Fruit fly (Drosophila melanogaster): ENCODE measurements around the gene Ir75b.
"Not testable (repeated sequence)": the region's sequence is repeated elsewhere in the genome, so short reads cannot be mapped to it uniquely, and the experiment has no call there.

The Ir75b gene

DNA sequence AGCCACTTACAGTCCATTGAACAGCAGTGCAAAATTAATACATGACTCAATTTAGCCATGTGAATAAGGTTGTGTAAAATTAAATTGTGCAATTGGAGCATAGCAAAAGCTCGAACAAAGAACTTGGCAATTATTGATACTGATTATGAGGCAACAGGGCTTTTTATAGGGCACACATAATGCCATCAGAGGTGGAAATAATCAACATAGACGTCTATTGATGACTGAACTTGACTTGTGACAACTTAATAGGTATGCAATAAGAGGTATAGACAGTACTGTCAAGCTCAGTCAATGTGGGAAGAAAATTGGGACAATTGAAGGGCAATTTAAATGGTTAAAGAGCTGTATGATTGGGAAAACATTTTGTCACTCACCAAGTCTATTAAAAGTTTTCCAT is at the start of gene Ir75b:
Gene Ir75b, minus strand, starts transcription at position 101 of the 400 bp plus-strand sequence.
- TF ChIP-seq Myc (optimal IDR thresholded peaks at IDR 0.05) (no peak), psq (optimal IDR thresholded peaks at IDR 0.05) (no peak), h (optimal IDR thresholded peaks at IDR 0.05) (no peak), ttk (optimal IDR thresholded peaks at IDR 0.05) (no peak), Sin3A (optimal IDR thresholded peaks at IDR 0.05) (no peak), insv (optimal IDR thresholded peaks at IDR 0.05) (no peak)

- not testable (repeated sequence) for TF ChIP-seq ttk, psq, insv (optimal IDR thresholded peaks at IDR 0.05)
Measured at dm6 chr3L:17858174-17858573, 38.2 kb upstream of the Ir75b start, which contains the start of gene CG34002. Gene CG34002, plus strand, starts transcription at chr3L:17858474.

dm6 chr3L:17856655-17857479 is 36.9 kb upstream of the Ir75b start, which contains the start of gene CG5535:
Gene CG5535, minus strand, starts transcription at chr3L:17856794.
- TF ChIP-seq Myc (optimal IDR thresholded peaks at IDR 0.05) (no peak), insv (optimal IDR thresholded peaks at IDR 0.05) (no peak)

- TF ChIP-seq insv (optimal IDR thresholded peaks at IDR 0.05), result no peak
- TF ChIP-seq Sin3A (optimal IDR thresholded peaks at IDR 0.05), result no peak
- TF ChIP-seq ttk (optimal IDR thresholded peaks at IDR 0.05), result no peak
- TF ChIP-seq h (optimal IDR thresholded peaks at IDR 0.05), result no peak
- no peak for TF ChIP-seq psq (optimal IDR thresholded peaks at IDR 0.05)
- TF ChIP-seq Myc (optimal IDR thresholded peaks at IDR 0.05), result no peak
Measured at dm6 chr3L:17849517-17849916, 29.5 kb upstream of the Ir75b start, which contains the start of gene TrpRS-m. Gene TrpRS-m, plus strand, starts transcription at chr3L:17849727.

DNA sequence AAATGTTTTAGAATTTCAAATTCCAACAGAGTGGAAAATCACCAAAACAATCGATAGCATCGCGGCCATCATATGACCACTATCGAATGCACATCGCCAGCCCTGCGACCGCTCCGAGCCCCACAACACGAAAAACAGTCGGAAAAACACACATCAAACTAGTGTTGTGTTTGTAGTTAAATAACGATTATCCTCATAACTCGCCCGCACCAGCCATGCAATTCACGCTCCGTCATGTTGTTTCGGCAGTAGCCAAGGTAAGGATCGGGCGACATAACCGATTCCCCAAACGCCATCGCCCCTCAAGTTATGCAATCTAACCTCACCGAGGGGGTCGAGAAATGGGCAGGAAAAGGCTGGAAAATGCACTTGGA is 27.0 kb upstream of the Ir75b start:
- TF ChIP-seq h (optimal IDR thresholded peaks at IDR 0.05) (no peak), Sin3A (optimal IDR thresholded peaks at IDR 0.05) (no peak), insv (optimal IDR thresholded peaks at IDR 0.05) (no peak), Myc (optimal IDR thresholded peaks at IDR 0.05) (no peak), psq (optimal IDR thresholded peaks at IDR 0.05) (no peak), ttk (optimal IDR thresholded peaks at IDR 0.05) (no peak)

DNA sequence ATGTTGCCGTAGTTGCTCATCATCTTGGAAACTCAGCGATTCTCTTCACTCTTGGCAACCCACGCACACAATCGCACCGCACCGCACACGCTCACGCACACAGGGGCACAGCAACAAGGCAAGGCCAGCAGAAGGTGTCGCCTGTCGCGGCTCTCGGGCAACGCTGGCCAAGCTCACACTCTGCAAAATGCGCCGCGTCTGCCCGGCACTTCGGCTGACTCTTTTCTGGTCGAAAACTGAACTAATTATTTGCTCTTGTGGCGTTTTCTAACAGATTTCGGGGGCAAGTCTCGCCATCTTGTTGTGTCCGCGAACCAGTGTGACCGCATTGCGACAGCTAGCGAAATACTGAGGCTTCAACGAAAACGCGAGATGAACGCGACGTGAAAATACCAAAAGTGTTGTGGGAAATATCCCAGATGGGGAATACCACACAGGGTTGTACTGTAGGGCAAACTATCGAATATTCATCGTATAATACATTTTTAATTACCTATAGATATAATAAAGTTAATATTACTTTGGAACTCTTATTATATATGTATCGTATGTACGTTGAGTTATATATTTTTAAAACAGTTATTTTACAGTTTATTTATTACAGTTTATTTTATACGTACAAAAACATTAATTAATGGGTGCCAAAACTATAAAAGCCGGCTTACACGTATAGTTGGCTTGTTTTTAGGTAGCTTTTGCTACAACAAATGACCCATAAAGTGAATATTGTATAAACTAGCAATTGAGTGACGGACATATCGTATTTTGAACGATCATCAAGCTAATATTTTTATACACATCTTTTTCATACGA is 26.4 kb upstream of the Ir75b start, which contains the start of the genes MED19 and CG7430:
Gene MED19, minus strand, starts transcription at position 333 of the 813 bp plus-strand sequence.
Gene CG7430, plus strand, starts transcription at position 748 of the 813 bp plus-strand sequence.
- no peak for TF ChIP-seq insv (optimal IDR thresholded peaks at IDR 0.05)
- no peak for TF ChIP-seq Myc (optimal IDR thresholded peaks at IDR 0.05)
- no peak for TF ChIP-seq psq (optimal IDR thresholded peaks at IDR 0.05)
- no peak for TF ChIP-seq Sin3A (optimal IDR thresholded peaks at IDR 0.05)
- TF ChIP-seq ttk (optimal IDR thresholded peaks at IDR 0.05), result no peak
- no peak for TF ChIP-seq h (optimal IDR thresholded peaks at IDR 0.05)

- TF ChIP-seq Myc (optimal IDR thresholded peaks at IDR 0.05) (no peak), ttk (optimal IDR thresholded peaks at IDR 0.05) (no peak), h (optimal IDR thresholded peaks at IDR 0.05) (no peak), insv (optimal IDR thresholded peaks at IDR 0.05) (no peak), psq (optimal IDR thresholded peaks at IDR 0.05) (no peak), Sin3A (optimal IDR thresholded peaks at IDR 0.05) (no peak)
Measured at dm6 chr3L:17842892-17843703, 23.1 kb upstream of the Ir75b start, which contains the start of gene CG5567. Gene CG5567, minus strand, starts transcription at chr3L:17843544.

DNA sequence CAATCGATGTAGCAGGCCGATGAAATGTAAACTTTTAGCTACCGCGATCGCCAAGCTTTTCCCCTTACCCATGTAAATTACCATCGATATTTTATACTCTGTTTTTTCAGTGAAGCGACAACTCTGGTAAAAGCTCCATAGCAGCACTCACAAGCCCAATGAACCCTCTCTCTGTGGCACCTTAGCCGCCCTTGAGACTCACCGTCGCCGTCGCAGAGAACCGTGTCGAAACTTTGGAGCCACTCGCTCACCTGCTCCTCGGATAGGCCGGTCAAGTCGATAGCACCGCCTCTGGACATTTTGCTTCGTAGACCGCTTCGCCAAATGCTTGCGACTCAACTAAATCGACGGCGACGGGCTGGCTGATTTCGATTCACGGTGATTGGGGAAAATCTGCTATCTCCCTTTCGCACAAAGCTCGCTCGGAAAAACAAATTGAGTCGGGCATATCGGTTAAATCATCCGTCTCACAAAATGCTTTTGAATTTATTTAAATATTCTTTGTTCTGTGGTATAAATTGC is 21.2 kb upstream of the Ir75b start, which contains the start of gene CG5577:
Gene CG5577, minus strand, starts transcription at position 343 of the 522 bp plus-strand sequence.
- TF ChIP-seq Sin3A (optimal IDR thresholded peaks at IDR 0.05) (no peak), insv (optimal IDR thresholded peaks at IDR 0.05) (no peak), h (optimal IDR thresholded peaks at IDR 0.05) (no peak), ttk (optimal IDR thresholded peaks at IDR 0.05) (no peak), Myc (optimal IDR thresholded peaks at IDR 0.05) (no peak), psq (optimal IDR thresholded peaks at IDR 0.05) (no peak)

DNA sequence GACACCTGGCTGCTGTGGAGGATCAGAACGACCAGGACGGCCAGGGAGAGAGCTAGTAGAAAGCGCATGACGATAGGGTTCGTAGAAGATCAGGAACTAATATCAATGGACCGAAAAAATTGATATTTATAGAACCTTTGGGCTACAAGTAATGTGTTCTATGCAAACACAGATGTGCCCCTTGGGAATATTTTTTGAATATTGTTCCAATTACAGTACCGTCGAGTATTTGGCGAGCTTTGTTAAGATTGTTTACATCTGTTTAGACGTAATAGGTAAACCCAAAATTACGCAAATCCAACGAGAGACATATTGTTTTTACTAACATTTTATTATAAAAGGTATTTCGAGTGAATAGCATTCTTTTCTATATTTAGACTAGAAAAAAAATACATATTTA is 15.1 kb upstream of the Ir75b start, which contains the start of gene CG32189:
Gene CG32189, minus strand, starts transcription at position 101 of the 400 bp plus-strand sequence.
- TF ChIP-seq insv (optimal IDR thresholded peaks at IDR 0.05), result no peak
- no peak for TF ChIP-seq Sin3A (optimal IDR thresholded peaks at IDR 0.05)
- no peak for TF ChIP-seq Myc (optimal IDR thresholded peaks at IDR 0.05)
- no peak for TF ChIP-seq psq (optimal IDR thresholded peaks at IDR 0.05)
- no peak for TF ChIP-seq h (optimal IDR thresholded peaks at IDR 0.05)
- TF ChIP-seq ttk (optimal IDR thresholded peaks at IDR 0.05), result no peak

- TF ChIP-seq psq (optimal IDR thresholded peaks at IDR 0.05) (no peak), h (optimal IDR thresholded peaks at IDR 0.05) (no peak), insv (optimal IDR thresholded peaks at IDR 0.05) (no peak), Sin3A (optimal IDR thresholded peaks at IDR 0.05) (no peak)
Measured at dm6 chr3L:17833525-17833924, 13.5 kb upstream of the Ir75b start, which contains the start of gene CG32188. Gene CG32188, minus strand, starts transcription at chr3L:17833625.

DNA sequence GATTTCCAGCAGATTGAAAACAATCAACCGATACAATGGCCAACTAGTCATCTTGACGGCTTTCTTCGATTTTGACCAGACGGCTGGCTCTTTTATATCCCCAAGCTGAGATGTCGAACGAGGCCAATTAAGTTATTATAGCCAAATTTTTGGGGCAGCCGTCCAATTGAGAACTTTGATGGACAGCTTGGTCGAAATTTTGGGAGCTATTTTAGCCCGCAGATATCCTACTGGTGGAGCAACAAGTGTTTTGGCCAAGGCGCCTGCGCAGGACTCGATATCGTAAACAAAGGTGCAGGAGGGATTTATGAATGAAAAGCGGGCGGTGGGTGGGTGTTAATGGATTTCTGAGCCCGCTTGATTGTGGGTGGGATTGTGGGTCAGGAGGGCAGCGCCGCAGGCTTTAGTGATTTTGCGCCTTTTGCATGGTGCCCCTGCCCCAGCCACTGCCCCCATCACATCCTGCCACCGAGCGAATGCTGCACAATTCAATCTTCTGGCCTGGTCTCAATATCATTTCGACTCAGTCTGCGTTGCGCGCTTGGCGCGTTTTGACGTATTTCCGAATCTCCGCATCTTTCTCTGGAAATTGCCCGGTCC is 2.9 kb upstream of the Ir75b start, which contains the start of the genes Ir75c and Grd:
Gene Ir75c, minus strand, starts transcription at position 51 of the 600 bp plus-strand sequence.
Gene Grd, plus strand, starts transcription at position 550 of the 600 bp plus-strand sequence.
- TF ChIP-seq ttk (optimal IDR thresholded peaks at IDR 0.05), result no peak
- TF ChIP-seq insv (optimal IDR thresholded peaks at IDR 0.05), result no peak
- TF ChIP-seq Sin3A (optimal IDR thresholded peaks at IDR 0.05), result no peak
